Worm (Caenorhabditis elegans) whole organism, young adult: Measurements from ENCODE around the gene ztf-29.

ENCODE experiments used
- D2030.7 ChIP-seq: fragments of 200-800 bp; sonication (Bioruptor generic); IDR thresholded peaks from 2 replicates; pipeline ENCODE4 v1.3.6; 2022; ENCODE audit warnings: missing genetic modification reagents, missing genetic modification characterization, missing compliant biosample characterization
- F49E8.2 ChIP-seq: sonication (generic microtip); optimal IDR thresholded peaks from 3 replicates; lab custom pipeline; 2017; ENCODE audit warnings: missing genetic modification characterization, mild to moderate bottlenecking, missing compliant biosample characterization, antibody characterized with exemption, moderate library complexity; ENCODE audit not compliant: insufficient read depth
- ama-1 ChIP-seq, 3 experiments: fragments of 150-350 bp in 1 of 3; sonication (generic microtip) in 2 of 3; optimal IDR thresholded peaks; 2 replicates each; lab custom pipeline; 2014 to 2018; ENCODE audit warnings: missing biosample characterization in 2 of 3, missing genetic modification characterization in 2 of 3, missing genetic modification reagents in 2 of 3
- atf-7 ChIP-seq: sonication (generic microtip); optimal IDR thresholded peaks from 2 replicates; lab custom pipeline; 2017; ENCODE audit warnings: mild to moderate bottlenecking, missing genetic modification characterization, missing compliant biosample characterization
- cebp-1 ChIP-seq, 2 experiments: fragments of 200-800 bp in 1 of 2; sonication (Bioruptor generic) in 1 of 2; sonication (generic microtip) in 1 of 2; IDR thresholded peaks in 1 of 2; optimal IDR thresholded peaks in 1 of 2; 2 replicates each; pipeline versions ENCODE4 v1.3.6 to Lab custom; 2017 to 2022; ENCODE audit warnings: missing compliant biosample characterization in 2 of 2, missing genetic modification characterization in 2 of 2, mild to moderate bottlenecking in 1 of 2, missing genetic modification reagents in 1 of 2, moderate library complexity in 1 of 2
- die-1 ChIP-seq: sonication (generic microtip); optimal IDR thresholded peaks from 2 replicates; lab custom pipeline; 2016; ENCODE audit warnings: missing genotype, mild to moderate bottlenecking, missing genetic modification characterization, missing compliant biosample characterization
- egl-44 ChIP-seq: fragments of 200-800 bp; sonication (Bioruptor generic); IDR thresholded peaks from 2 replicates; pipeline ENCODE4 v1.3.6; 2022; ENCODE audit warnings: missing genetic modification reagents, missing genetic modification characterization, missing compliant biosample characterization
- mxl-1 ChIP-seq: sonication (generic microtip); optimal IDR thresholded peaks from 2 replicates; lab custom pipeline; 2016; ENCODE audit warnings: missing genetic modification characterization, missing compliant biosample characterization
- snpc-4 ChIP-seq, 5 experiments: fragments of 150-350 bp in 1 of 5; sonication (generic microtip) in 4 of 5; optimal IDR thresholded peaks; 2 replicates each; lab custom pipeline; 2014 to 2018; ENCODE audit warnings: missing genetic modification characterization in 5 of 5, missing biosample characterization in 3 of 5, antibody characterized with exemption in 2 of 5, mild to moderate bottlenecking in 2 of 5, missing compliant biosample characterization in 2 of 5, missing genotype in 2 of 5, moderate library complexity in 2 of 5, missing genetic modification reagents in 1 of 5
- somi-1 ChIP-seq: fragments of 200-800 bp; sonication (Bioruptor generic); optimal IDR thresholded peaks from 2 replicates; lab custom pipeline; 2018; ENCODE audit warnings: mild to moderate bottlenecking, missing genetic modification characterization, missing compliant biosample characterization
- unc-62 ChIP-seq: fragments of 150-350 bp; optimal IDR thresholded peaks from 2 replicates; lab custom pipeline; 2014; ENCODE audit warnings: missing biosample characterization, missing genetic modification reagents, missing genetic modification characterization
- ztf-22 ChIP-seq: fragments of 200-800 bp; sonication (Bioruptor generic); optimal IDR thresholded peaks from 2 replicates; lab custom pipeline; 2018; ENCODE audit warnings: mild to moderate bottlenecking, missing genetic modification characterization, moderate library complexity, missing compliant biosample characterization

- no peak for TF ChIP-seq unc-62
- no peak for TF ChIP-seq egl-44
- no peak for TF ChIP-seq D2030.7 (GFP tag; lab: Robert Waterston, UW)
- no peak for TF ChIP-seq ama-1 (optimal IDR thresholded peaks at IDR 0.05; lab: Kevin White, UChicago)
- TF ChIP-seq ama-1 (GFP tag; optimal IDR thresholded peaks at IDR 0.05; lab: Kevin White, UChicago) = no peak
- no peak for TF ChIP-seq snpc-4 (GFP tag; optimal IDR thresholded peaks at IDR 0.05; lab: Kevin White, UChicago)
- no peak for TF ChIP-seq snpc-4 (tag; optimal IDR thresholded peaks at IDR 0.05; lab: Kevin White, UChicago)
- TF ChIP-seq mxl-1 (tag; lab: Kevin White, UChicago) = no peak
- TF ChIP-seq cebp-1 (GFP tag; IDR thresholded peaks at IDR 0.05; lab: Robert Waterston, UW) = no peak
- TF ChIP-seq cebp-1 (tag; optimal IDR thresholded peaks at IDR 0.05; lab: Kevin White, UChicago) = no peak
- TF ChIP-seq somi-1 (GFP tag; lab: Kevin White, UChicago) = no peak
- TF ChIP-seq ztf-22 (GFP tag; lab: Kevin White, UChicago) = no peak
- TF ChIP-seq atf-7 (tag; lab: Kevin White, UChicago) = no peak
- no peak for TF ChIP-seq F49E8.2
- no peak for TF ChIP-seq die-1
Measured at ce11 chrIII:11563417-11563949, 2.5 kb downstream of the ztf-29 start, which contains the start of gene Y66D12A.11.
